Worm (Caenorhabditis elegans) whole organism, late embryonic: Measurements from ENCODE around the gene Y37H2A.13.

ENCODE experiments used
- C08G9.2 ChIP-seq: sonication (generic microtip); optimal IDR thresholded peaks from 2 replicates; lab custom pipeline; 2016; ENCODE audit warnings: mild to moderate bottlenecking, missing genetic modification characterization, moderate library complexity, missing compliant biosample characterization
- K09A11.1 ChIP-seq: sonication (generic microtip); optimal IDR thresholded peaks from 2 replicates; lab custom pipeline; 2017; ENCODE audit warnings: antibody characterized with exemption, mild to moderate bottlenecking, missing genetic modification characterization, missing compliant biosample characterization; ENCODE audit not compliant: insufficient read depth
- Y22D7AL.16 ChIP-seq: sonication (generic microtip); optimal IDR thresholded peaks from 2 replicates; lab custom pipeline; 2016; ENCODE audit warnings: missing genetic modification characterization, missing compliant biosample characterization
- ahr-1 ChIP-seq: sonication (generic microtip); optimal IDR thresholded peaks from 2 replicates; lab custom pipeline; 2016; ENCODE audit warnings: missing genetic modification characterization, missing compliant biosample characterization
- ama-1 ChIP-seq: fragments of 150-350 bp; optimal IDR thresholded peaks from 2 replicates; lab custom pipeline; 2014
- ceh-18 ChIP-seq: sonication (generic microtip); optimal IDR thresholded peaks from 2 replicates; lab custom pipeline; 2016; ENCODE audit warnings: missing genetic modification characterization, missing compliant biosample characterization
- ceh-19 ChIP-seq: fragments of 200-800 bp; sonication (Bioruptor generic); optimal IDR thresholded peaks from 2 replicates; lab custom pipeline; 2018; ENCODE audit warnings: mild to moderate bottlenecking, missing genetic modification characterization, missing compliant biosample characterization
- ceh-2 ChIP-seq: sonication (generic microtip); optimal IDR thresholded peaks from 2 replicates; lab custom pipeline; 2016; ENCODE audit warnings: missing genotype, missing genetic modification characterization, missing compliant biosample characterization
- ceh-24 ChIP-seq: sonication (generic microtip); optimal IDR thresholded peaks from 2 replicates; lab custom pipeline; 2016; ENCODE audit warnings: mild to moderate bottlenecking, missing genetic modification characterization, missing compliant biosample characterization
- ceh-30 ChIP-seq: fragments of 150-350 bp; optimal IDR thresholded peaks from 2 replicates; lab custom pipeline; 2014; ENCODE audit warnings: missing biosample characterization, missing genetic modification characterization
- ceh-34 ChIP-seq: sonication (generic microtip); optimal IDR thresholded peaks from 2 replicates; lab custom pipeline; 2016; ENCODE audit warnings: mild to moderate bottlenecking, missing genetic modification characterization, missing compliant biosample characterization
- ceh-45 ChIP-seq: fragments of 200-800 bp; sonication (Bioruptor generic); IDR thresholded peaks from 2 replicates; pipeline ENCODE4 v1.3.6; 2022; ENCODE audit warnings: missing genetic modification reagents, missing genetic modification characterization, missing compliant biosample characterization
- dve-1 ChIP-seq: sonication (generic microtip); optimal IDR thresholded peaks from 2 replicates; lab custom pipeline; 2017; ENCODE audit warnings: antibody characterized with exemption, mild to moderate bottlenecking, missing genetic modification characterization, missing compliant biosample characterization
- elt-2 ChIP-seq: sonication (generic microtip); optimal IDR thresholded peaks from 2 replicates; lab custom pipeline; 2016; ENCODE audit warnings: missing genetic modification reagents, missing genetic modification characterization, missing compliant biosample characterization
- elt-4 ChIP-seq: sonication (generic microtip); optimal IDR thresholded peaks from 2 replicates; lab custom pipeline; 2016; ENCODE audit warnings: missing genetic modification characterization, missing compliant biosample characterization
- ets-4 ChIP-seq: sonication (generic microtip); optimal IDR thresholded peaks from 2 replicates; lab custom pipeline; 2016; ENCODE audit warnings: missing genetic modification characterization, missing compliant biosample characterization
- eyg-1 ChIP-seq: sonication (generic microtip); optimal IDR thresholded peaks from 2 replicates; lab custom pipeline; 2016; ENCODE audit warnings: missing genotype, missing genetic modification characterization, missing compliant biosample characterization
- fax-1 ChIP-seq: sonication (generic microtip); optimal IDR thresholded peaks from 2 replicates; lab custom pipeline; 2016; ENCODE audit warnings: missing genotype, missing genetic modification characterization, missing compliant biosample characterization
- fkh-10 ChIP-seq: fragments of 150-350 bp; optimal IDR thresholded peaks from 2 replicates; lab custom pipeline; 2014; ENCODE audit warnings: missing biosample characterization, missing genetic modification reagents, missing genetic modification characterization
- gmeb-2 ChIP-seq: sonication (generic microtip); optimal IDR thresholded peaks from 2 replicates; lab custom pipeline; 2016; ENCODE audit warnings: missing genetic modification characterization, inconsistent platforms, missing compliant biosample characterization
- hlh-15 ChIP-seq: sonication (generic microtip); optimal IDR thresholded peaks from 2 replicates; lab custom pipeline; 2016; ENCODE audit warnings: missing genetic modification characterization, missing compliant biosample characterization
- lim-6 ChIP-seq: sonication (generic microtip); optimal IDR thresholded peaks from 2 replicates; lab custom pipeline; 2016; ENCODE audit warnings: missing genetic modification characterization, missing compliant biosample characterization
- lin-11 ChIP-seq: fragments of 200-800 bp; sonication (Bioruptor generic); optimal IDR thresholded peaks from 2 replicates; lab custom pipeline; 2018; ENCODE audit warnings: mild to moderate bottlenecking, missing genetic modification characterization, missing compliant biosample characterization
- madf-2 ChIP-seq: sonication (generic microtip); optimal IDR thresholded peaks from 2 replicates; lab custom pipeline; 2017; ENCODE audit warnings: missing genetic modification characterization, missing compliant biosample characterization
- mec-3 ChIP-seq: sonication (generic microtip); optimal IDR thresholded peaks from 2 replicates; lab custom pipeline; 2016; ENCODE audit warnings: borderline replicate concordance, missing genetic modification characterization, missing compliant biosample characterization
- nfya-1 ChIP-seq: sonication (generic microtip); optimal IDR thresholded peaks from 2 replicates; lab custom pipeline; 2017; ENCODE audit warnings: missing genetic modification characterization, mild to moderate bottlenecking, missing compliant biosample characterization, antibody characterized with exemption, moderate library complexity
- nhr-11 ChIP-seq: fragments of 150-350 bp; optimal IDR thresholded peaks from 2 replicates; lab custom pipeline; 2014; ENCODE audit warnings: missing biosample characterization, missing genetic modification characterization
- nhr-232 ChIP-seq: sonication (generic microtip); optimal IDR thresholded peaks from 2 replicates; lab custom pipeline; 2016; ENCODE audit warnings: missing genetic modification characterization, missing compliant biosample characterization
- odd-2 ChIP-seq: sonication (generic microtip); optimal IDR thresholded peaks from 2 replicates; lab custom pipeline; 2017; ENCODE audit warnings: antibody characterized with exemption, mild to moderate bottlenecking, missing genetic modification characterization, missing compliant biosample characterization
- pag-3 ChIP-seq: sonication (generic microtip); optimal IDR thresholded peaks from 2 replicates; lab custom pipeline; 2016; ENCODE audit warnings: missing compliant biosample characterization, missing genetic modification characterization, borderline replicate concordance
- pqm-1 ChIP-seq: sonication (generic microtip); optimal IDR thresholded peaks from 2 replicates; lab custom pipeline; 2016; ENCODE audit warnings: missing genetic modification characterization, missing compliant biosample characterization
- pros-1 ChIP-seq: fragments of 150-350 bp; optimal IDR thresholded peaks from 2 replicates; lab custom pipeline; 2014; ENCODE audit warnings: missing biosample characterization, missing genetic modification reagents, missing genetic modification characterization
- ref-2 ChIP-seq: sonication (generic microtip); optimal IDR thresholded peaks from 2 replicates; lab custom pipeline; 2016; ENCODE audit warnings: missing genetic modification characterization, missing compliant biosample characterization
- sdc-2 ChIP-seq: sonication (generic microtip); optimal IDR thresholded peaks from 2 replicates; lab custom pipeline; 2016; ENCODE audit warnings: missing genotype, missing genetic modification characterization, missing compliant biosample characterization
- tbx-2 ChIP-seq: sonication (generic microtip); optimal IDR thresholded peaks from 2 replicates; lab custom pipeline; 2016; ENCODE audit warnings: missing genetic modification characterization, missing compliant biosample characterization
- unc-3 ChIP-seq, 2 experiments: fragments of 200-800 bp in 1 of 2; sonication (Bioruptor generic) in 1 of 2; sonication (generic microtip) in 1 of 2; conservative IDR thresholded peaks in 1 of 2; optimal IDR thresholded peaks in 1 of 2; 2 replicates each; pipeline versions ENCODE4 v1.3.6 to Lab custom; 2016 to 2022; ENCODE audit warnings: missing compliant biosample characterization in 2 of 2, missing genetic modification characterization in 2 of 2, missing genetic modification reagents in 1 of 2
- unc-42 ChIP-seq: sonication (generic microtip); optimal IDR thresholded peaks from 2 replicates; lab custom pipeline; 2016; ENCODE audit warnings: missing genotype, missing genetic modification characterization, missing compliant biosample characterization
- unc-55 ChIP-seq: sonication (generic microtip); optimal IDR thresholded peaks from 2 replicates; lab custom pipeline; 2017; ENCODE audit warnings: missing biosample characterization, missing genetic modification reagents, missing genetic modification characterization
- unc-86 ChIP-seq: sonication (generic microtip); optimal IDR thresholded peaks from 2 replicates; lab custom pipeline; 2016; ENCODE audit warnings: missing genetic modification characterization, missing compliant biosample characterization

The Y37H2A.13 gene

ce11 chrV:18107969-18108368 is 34.7 kb upstream of the Y37H2A.13 start, which contains the start of gene Y37H2A.1:
TSS of gene Y37H2A.1 (plus strand) at chrV:18108269.
- TF ChIP-seq pag-3 (tag; lab: Kevin White, UChicago): no peak

ce11 chrV:18109449-18109848 is 33.2 kb upstream of the Y37H2A.13 start:
- TF ChIP-seq lim-6 (tag; lab: Kevin White, UChicago) (no peak), fax-1 (tag; lab: Kevin White, UChicago) (no peak), Y22D7AL.16 (tag; lab: Kevin White, UChicago) (no peak), unc-55 (GFP tag; lab: Kevin White, UChicago) (no peak), nfya-1 (tag; lab: Kevin White, UChicago) (no peak), lin-11 (tag; lab: Kevin White, UChicago) (no peak), unc-86 (tag; lab: Kevin White, UChicago) (no peak), ceh-45 (GFP tag; lab: Robert Waterston, UW) (no peak), ceh-18 (tag; lab: Kevin White, UChicago) (no peak), hlh-15 (tag; lab: Kevin White, UChicago) (no peak), ets-4 (tag; lab: Kevin White, UChicago) (no peak), elt-2 (no peak), madf-2 (tag; lab: Kevin White, UChicago) (no peak), tbx-2 (no peak), ceh-2 (no peak), fkh-10 (GFP tag; lab: Kevin White, UChicago) (no peak), odd-2 (tag; lab: Kevin White, UChicago) (no peak), dve-1 (tag; lab: Kevin White, UChicago) (no peak), unc-42 (tag; lab: Kevin White, UChicago) (no peak)
- TF ChIP-seq, all 69 proteins: peak for 0

- no peak for TF ChIP-seq C08G9.2 (tag; lab: Kevin White, UChicago)
- no peak for TF ChIP-seq sdc-2 (tag; lab: Kevin White, UChicago)
- no peak for TF ChIP-seq unc-42 (tag; lab: Kevin White, UChicago)
- no peak for TF ChIP-seq ama-1
- no peak for TF ChIP-seq lim-6 (tag; lab: Kevin White, UChicago)
- no peak for TF ChIP-seq ceh-30
- no peak for TF ChIP-seq ceh-19 (GFP tag; lab: Kevin White, UChicago)
- TF ChIP-seq pros-1 (tag; lab: Kevin White, UChicago): no peak
- no peak for TF ChIP-seq K09A11.1
- TF ChIP-seq ceh-18 (tag; lab: Kevin White, UChicago): no peak
- no peak for TF ChIP-seq ceh-45 (GFP tag; lab: Robert Waterston, UW)
- TF ChIP-seq elt-4 (tag; lab: Kevin White, UChicago): no peak
- no peak for TF ChIP-seq unc-3 (GFP tag; conservative IDR thresholded peaks at IDR 0.05; lab: Robert Waterston, UW)
- TF ChIP-seq unc-3 (tag; optimal IDR thresholded peaks at IDR 0.05; lab: Kevin White, UChicago): no peak
- TF ChIP-seq dve-1 (tag; lab: Kevin White, UChicago): no peak
Observed at ce11 chrV:18123639-18124038, 19.0 kb upstream of the Y37H2A.13 start, which contains the start of gene fbxa-107. TSS of gene fbxa-107 (plus strand) at chrV:18123939.

- TF ChIP-seq nhr-11 (tag; lab: Kevin White, UChicago) (no peak), ceh-45 (GFP tag; lab: Robert Waterston, UW) (no peak), gmeb-2 (tag; lab: Kevin White, UChicago) (no peak), lin-11 (tag; lab: Kevin White, UChicago) (no peak), odd-2 (tag; lab: Kevin White, UChicago) (no peak), nfya-1 (tag; lab: Kevin White, UChicago) (no peak), mec-3 (no peak), eyg-1 (tag; lab: Kevin White, UChicago) (no peak), ref-2 (tag; lab: Kevin White, UChicago) (no peak), nhr-232 (tag; lab: Kevin White, UChicago) (no peak), pqm-1 (no peak), hlh-15 (tag; lab: Kevin White, UChicago) (no peak), ceh-24 (tag; lab: Kevin White, UChicago) (no peak), fkh-10 (GFP tag; lab: Kevin White, UChicago) (no peak), ahr-1 (tag; lab: Kevin White, UChicago) (no peak), pros-1 (tag; lab: Kevin White, UChicago) (no peak), lim-6 (tag; lab: Kevin White, UChicago) (no peak), ceh-34 (no peak)
Observed at ce11 chrV:18125075-18125474, 17.6 kb upstream of the Y37H2A.13 start, which contains the start of gene fbxa-210. TSS of gene fbxa-210 (plus strand) at chrV:18125375.
